Fruit fly (Drosophila melanogaster) whole organism, pupa: Measurements from ENCODE around the gene RpL13A.

ENCODE experiments used
- CG15710 ChIP-seq: fragments of 200-800 bp; sonication (Bioruptor generic); optimal IDR thresholded peaks from 2 replicates; lab custom pipeline; 2018; ENCODE audit warnings: missing biosample characterization, mild to moderate bottlenecking, missing genetic modification characterization, moderate library complexity
- CG17806 ChIP-seq: fragments of 200-800 bp; sonication (Bioruptor generic); optimal IDR thresholded peaks from 2 replicates; lab custom pipeline; 2018; ENCODE audit warnings: missing biosample characterization, mild to moderate bottlenecking, missing genetic modification characterization, moderate library complexity
- CG32121 ChIP-seq: fragments of 200-800 bp; sonication (Bioruptor generic); IDR thresholded peaks from 2 replicates; pipeline ENCODE4 v1.3.6; 2022; ENCODE audit warnings: missing biosample characterization, missing genetic modification characterization
- D1 ChIP-seq: fragments of 200-800 bp; sonication (Bioruptor generic); optimal IDR thresholded peaks from 2 replicates; lab custom pipeline; 2018; ENCODE audit warnings: missing biosample characterization, mild to moderate bottlenecking, missing genetic modification characterization, moderate library complexity
- EcR ChIP-seq: fragments of 200-800 bp; sonication (Bioruptor generic); optimal IDR thresholded peaks from 3 replicates; lab custom pipeline; 2019; ENCODE audit warnings: missing biosample characterization, missing genetic modification characterization, mild to moderate bottlenecking, moderate library complexity, missing genetic modification reagents
- Ets98B ChIP-seq: fragments of 200-800 bp; sonication (Bioruptor generic); IDR thresholded peaks from 2 replicates; pipeline ENCODE4 v1.3.6; 2022; ENCODE audit warnings: missing biosample characterization, missing genetic modification characterization
- Pif1A ChIP-seq: fragments of 200-800 bp; sonication (Bioruptor generic); optimal IDR thresholded peaks from 3 replicates; lab custom pipeline; 2016; ENCODE audit warnings: missing biosample characterization, missing genetic modification characterization
- Pif1B ChIP-seq: fragments of 200-800 bp; sonication (Bioruptor generic); optimal IDR thresholded peaks from 3 replicates; lab custom pipeline; 2016; ENCODE audit warnings: missing biosample characterization, missing genetic modification characterization
- Snoo ChIP-seq: fragments of 200-800 bp; sonication (Bioruptor generic); optimal IDR thresholded peaks from 3 replicates; lab custom pipeline; 2017; ENCODE audit warnings: missing biosample characterization, mild to moderate bottlenecking, missing genetic modification characterization, inconsistent platforms
- fd96Ca ChIP-seq: fragments of 200-800 bp; sonication (Bioruptor generic); IDR thresholded peaks from 3 replicates; pipeline ENCODE4 v1.3.6; 2022; ENCODE audit warnings: missing biosample characterization, missing genetic modification characterization
- gl ChIP-seq: fragments of 200-800 bp; sonication (Bioruptor generic); optimal IDR thresholded peaks from 2 replicates; lab custom pipeline; 2018; ENCODE audit warnings: missing biosample characterization, mild to moderate bottlenecking, missing genetic modification characterization

DNA sequence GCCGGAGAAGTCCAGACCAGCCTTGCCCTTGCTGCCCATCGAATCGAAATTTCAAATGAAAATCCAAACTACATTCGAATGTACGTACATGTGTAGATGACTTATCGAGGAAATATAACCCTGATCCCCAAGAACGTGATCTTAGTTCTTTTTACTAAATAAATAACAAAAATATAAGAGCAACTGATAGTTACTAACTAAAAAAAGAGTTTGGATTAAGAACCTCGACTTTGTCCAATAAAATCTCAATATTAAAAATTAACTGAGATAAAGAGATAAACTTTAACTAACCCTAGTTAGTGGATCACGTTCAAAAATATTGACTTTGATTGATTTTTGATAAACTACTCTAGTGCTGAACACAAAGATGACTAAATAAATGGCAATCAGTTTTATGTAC lies 11.2 kb downstream of the RpL13A start, which contains the start of gene CG31546:
- TF ChIP-seq CG17806 (tag; lab: Kevin White, UChicago) (no peak), gl (no peak), D1 (tag; lab: Kevin White, UChicago) (no peak), Pif1B (no peak), fd96Ca (no peak), EcR (GFP tag; lab: Kevin White, UChicago) (no peak), Ets98B (GFP tag; lab: Robert Waterston, UW) (no peak), Snoo (tag; lab: Kevin White, UChicago) (no peak), CG15710 (tag; lab: Kevin White, UChicago) (no peak), CG32121 (no peak), Pif1A (GFP tag; lab: Kevin White, UChicago) (no peak)
